Worm (Caenorhabditis elegans): ENCODE measurements around the gene Y37D8A.5.
A peak's percentile ranks its signal among the peaks of the same experiment; 100 is the strongest.

Gene Y37D8A.5

ce11 chrIII:12877527-12878234, 22.4 kb upstream of the Y37D8A.5 start, which contains the start of the genes cec-7 and enu-3.5:
cec-7 (minus strand) TSS chrIII:12877577.
enu-3.5 (plus strand) TSS chrIII:12878196.
- TF ChIP-seq nhr-76 (tag; optimal IDR thresholded peaks at IDR 0.05) (no peak), flh-1 (GFP tag; optimal IDR thresholded peaks at IDR 0.05) (no peak), mep-1 (tag; optimal IDR thresholded peaks at IDR 0.05) (no peak), hlh-1 (tag; optimal IDR thresholded peaks at IDR 0.05) (no peak), snpc-4 (tag; optimal IDR thresholded peaks at IDR 0.05) (no peak), nhr-28 (tag; optimal IDR thresholded peaks at IDR 0.05) (no peak), sem-2 (GFP tag; optimal IDR thresholded peaks at IDR 0.05) (no peak), lin-13 (tag; optimal IDR thresholded peaks at IDR 0.05) (no peak), elt-1 (tag; optimal IDR thresholded peaks at IDR 0.05; ENCODE audit: borderline replicate concordance, insufficient read depth) (no peak), ham-2 (GFP tag; optimal IDR thresholded peaks at IDR 0.05) (no peak), drap-1 (GFP tag; optimal IDR thresholded peaks at IDR 0.05) (no peak), zip-8 (tag; optimal IDR thresholded peaks at IDR 0.05) (no peak), ces-1 (GFP tag; optimal IDR thresholded peaks at IDR 0.05) (no peak), unc-120 (tag; optimal IDR thresholded peaks at IDR 0.05; ENCODE audit: poor library complexity, severe bottlenecking) (no peak), mls-2 (tag; optimal IDR thresholded peaks at IDR 0.05) (no peak), nhr-2 (tag; optimal IDR thresholded peaks at IDR 0.05) (no peak), mab-5 (tag; optimal IDR thresholded peaks at IDR 0.05) (no peak), unc-39 (tag; optimal IDR thresholded peaks at IDR 0.05) (no peak), nhr-12 (tag; optimal IDR thresholded peaks at IDR 0.05) (no peak), tbx-8 (GFP tag; optimal IDR thresholded peaks at IDR 0.05) (no peak)

DNA sequence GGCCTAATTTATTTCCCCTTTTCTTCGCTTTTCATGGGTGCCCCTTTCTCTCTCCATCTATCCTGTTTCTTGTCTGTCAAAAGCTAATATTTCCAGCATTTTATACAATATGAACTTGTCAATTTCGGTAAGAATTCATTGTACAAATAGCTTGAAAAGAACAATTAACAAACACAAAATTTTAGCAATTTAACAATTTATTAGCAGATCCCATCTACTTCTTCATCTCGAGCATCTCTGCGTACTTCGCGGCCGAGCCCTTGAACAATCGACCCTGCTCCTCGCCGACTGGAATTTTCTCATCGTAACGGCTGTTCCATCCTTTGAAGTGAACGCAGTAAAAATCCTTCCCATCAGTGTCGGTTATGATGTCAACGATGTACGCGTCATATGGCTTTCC, 20.4 kb upstream of the Y37D8A.5 start:
- TF ChIP-seq bed-3 (GFP tag; optimal IDR thresholded peaks at IDR 0.05): no peak
- no peak for TF ChIP-seq ceh-43 (GFP tag; optimal IDR thresholded peaks at IDR 0.05)
- TF ChIP-seq elt-3 (tag; optimal IDR thresholded peaks at IDR 0.05): no peak
- TF ChIP-seq snpc-4 (tag; optimal IDR thresholded peaks at IDR 0.05): no peak
- TF ChIP-seq zip-8 (tag; optimal IDR thresholded peaks at IDR 0.05): no peak
- TF ChIP-seq lin-13 (tag; optimal IDR thresholded peaks at IDR 0.05): no peak
- no peak for TF ChIP-seq elt-1 (tag; optimal IDR thresholded peaks at IDR 0.05; ENCODE audit: borderline replicate concordance, insufficient read depth)
- no peak for TF ChIP-seq sptf-1 (tag; optimal IDR thresholded peaks at IDR 0.05)
- no peak for TF ChIP-seq nhr-12 (tag; optimal IDR thresholded peaks at IDR 0.05)
- no peak for TF ChIP-seq ham-2 (GFP tag; optimal IDR thresholded peaks at IDR 0.05)
- no peak for TF ChIP-seq mls-2 (tag; optimal IDR thresholded peaks at IDR 0.05)
- no peak for TF ChIP-seq ceh-39 (tag; optimal IDR thresholded peaks at IDR 0.05)
- TF ChIP-seq ceh-83 (GFP tag; optimal IDR thresholded peaks at IDR 0.05): no peak
- TF ChIP-seq unc-62 (GFP tag; optimal IDR thresholded peaks at IDR 0.05): no peak
- no peak for TF ChIP-seq nhr-28 (tag; optimal IDR thresholded peaks at IDR 0.05)
- no peak for TF ChIP-seq M03D4.4 (tag; optimal IDR thresholded peaks at IDR 0.05)
- TF ChIP-seq mab-5 (tag; optimal IDR thresholded peaks at IDR 0.05): no peak

DNA sequence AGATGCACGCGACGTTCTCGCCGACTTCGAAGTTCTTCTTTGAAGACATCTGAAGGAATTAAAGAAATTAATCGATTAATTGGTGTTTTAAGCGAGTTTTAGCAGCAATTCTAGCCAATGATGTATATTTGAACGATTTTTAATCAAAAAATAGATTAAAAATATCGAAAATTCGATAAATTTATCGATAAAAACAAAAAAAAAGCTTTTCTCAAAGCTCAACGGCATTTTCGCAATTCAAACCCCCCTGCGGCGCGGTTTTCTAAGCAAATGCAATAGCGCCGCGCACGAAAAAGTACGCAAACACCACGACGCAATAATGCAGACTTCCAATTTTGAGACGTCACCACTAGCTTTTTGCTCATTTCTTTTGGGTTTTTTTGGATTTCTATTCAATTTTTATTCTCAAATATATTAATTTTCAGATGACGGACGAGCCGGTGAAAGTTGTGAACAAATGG, 19.3 kb upstream of the Y37D8A.5 start, which contains the start of the genes mrg-1 and spcs-2:
Gene mrg-1, minus strand, starts transcription at position 51 of the 461 bp plus-strand sequence.
Gene spcs-2, plus strand, starts transcription at position 426 of the 461 bp plus-strand sequence.
- TF ChIP-seq drap-1 (GFP tag; optimal IDR thresholded peaks at IDR 0.05): peak; percentile 54
- TF ChIP-seq blmp-1 (tag; optimal IDR thresholded peaks at IDR 0.05): peak; percentile 51
- peak; percentile 79 for TF ChIP-seq ham-2 (GFP tag; optimal IDR thresholded peaks at IDR 0.05)
- peak; percentile 85 for TF ChIP-seq sptf-1 (tag; optimal IDR thresholded peaks at IDR 0.05)
- peak; percentile 87 for TF ChIP-seq lsy-2 (tag; optimal IDR thresholded peaks at IDR 0.05)
- TF ChIP-seq unc-120 (tag; optimal IDR thresholded peaks at IDR 0.05; ENCODE audit: poor library complexity, severe bottlenecking): peak; percentile 95
- peak; percentile 91 for TF ChIP-seq nhr-237 (tag; optimal IDR thresholded peaks at IDR 0.05)
- TF ChIP-seq elt-3 (tag; optimal IDR thresholded peaks at IDR 0.05): no peak
- TF ChIP-seq mep-1 (tag; optimal IDR thresholded peaks at IDR 0.05): peak; percentile 96
- peak; percentile 63 for TF ChIP-seq hlh-1 (tag; optimal IDR thresholded peaks at IDR 0.05)
- peak; percentile 36 for TF ChIP-seq nhr-12 (tag; optimal IDR thresholded peaks at IDR 0.05)
- TF ChIP-seq ces-1 (GFP tag; optimal IDR thresholded peaks at IDR 0.05): peak; percentile 84
- peak; percentile 79 for TF ChIP-seq pha-4 (tag; optimal IDR thresholded peaks at IDR 0.05)
- TF ChIP-seq ztf-11 (tag; optimal IDR thresholded peaks at IDR 0.05): peak; percentile 24
- no peak for TF ChIP-seq elt-1 (tag; optimal IDR thresholded peaks at IDR 0.05; ENCODE audit: borderline replicate concordance, insufficient read depth)
- TF ChIP-seq ceh-39 (tag; optimal IDR thresholded peaks at IDR 0.05): peak; percentile 85
- TF ChIP-seq lin-13 (tag; optimal IDR thresholded peaks at IDR 0.05): peak; percentile 88
- no peak for TF ChIP-seq unc-39 (tag; optimal IDR thresholded peaks at IDR 0.05)
- TF ChIP-seq nhr-2 (tag; optimal IDR thresholded peaks at IDR 0.05): no peak
- peak; percentile 84 for TF ChIP-seq mls-2 (tag; optimal IDR thresholded peaks at IDR 0.05)
- no peak for TF ChIP-seq mab-5 (tag; optimal IDR thresholded peaks at IDR 0.05)
- peak; percentile 85 for TF ChIP-seq M03D4.4 (tag; optimal IDR thresholded peaks at IDR 0.05)
- TF ChIP-seq bed-3 (GFP tag; optimal IDR thresholded peaks at IDR 0.05): peak; percentile 45
- TF ChIP-seq tbx-8 (GFP tag; optimal IDR thresholded peaks at IDR 0.05): peak; percentile 36
- no peak for TF ChIP-seq snpc-4 (tag; optimal IDR thresholded peaks at IDR 0.05)
- TF ChIP-seq nhr-76 (tag; optimal IDR thresholded peaks at IDR 0.05): no peak
- TF ChIP-seq cnd-1 (tag; optimal IDR thresholded peaks at IDR 0.05): peak; percentile 42
- peak; percentile 36 for TF ChIP-seq nhr-28 (tag; optimal IDR thresholded peaks at IDR 0.05)
- no peak for TF ChIP-seq flh-1 (GFP tag; optimal IDR thresholded peaks at IDR 0.05)
- no peak for TF ChIP-seq sem-2 (GFP tag; optimal IDR thresholded peaks at IDR 0.05)
- TF ChIP-seq zip-8 (tag; optimal IDR thresholded peaks at IDR 0.05): no peak
- peak; percentile 76 for TF ChIP-seq ceh-43 (GFP tag; optimal IDR thresholded peaks at IDR 0.05)
- peak; percentile 66 for TF ChIP-seq ceh-83 (GFP tag; optimal IDR thresholded peaks at IDR 0.05)

Data from whole organism, mixed stage, embryonic.